Fruit fly (Drosophila melanogaster) whole organism, embryonic: ENCODE measurements around the gene Twdlalpha.
A peak's percentile ranks its signal among the peaks of the same experiment; 100 is the strongest.

Experiments used
- Bdp1 ChIP-seq: fragments of 200-800 bp; sonication (Bioruptor generic); optimal IDR thresholded peaks from 3 replicates; lab custom pipeline; 2016; ENCODE audit warnings: missing biosample characterization, missing genetic modification characterization
- Bgb ChIP-seq: fragments of 200-800 bp; sonication (Bioruptor generic); IDR thresholded peaks from 2 replicates; pipeline ENCODE4 v1.3.6; 2022; ENCODE audit warnings: missing biosample characterization, missing genetic modification characterization; ENCODE audit not compliant: partially characterized antibody
- CG10565 ChIP-seq: fragments of 200-800 bp; sonication (Bioruptor generic); optimal IDR thresholded peaks from 3 replicates; lab custom pipeline; 2016; ENCODE audit warnings: missing biosample characterization, mild to moderate bottlenecking, missing genetic modification characterization
- CG10959 ChIP-seq: fragments of 200-800 bp; sonication (Bioruptor generic); IDR thresholded peaks from 2 replicates; pipeline ENCODE4 v1.3.6; 2022; ENCODE audit warnings: missing biosample characterization, missing genetic modification characterization
- CG11247 ChIP-seq: fragments of 200-800 bp; sonication (Bioruptor generic); IDR thresholded peaks from 2 replicates; pipeline ENCODE4 v1.3.6; 2022; ENCODE audit warnings: missing biosample characterization, missing genetic modification characterization
- CG12219 ChIP-seq: fragments of 200-800 bp; sonication (Bioruptor generic); optimal IDR thresholded peaks from 3 replicates; lab custom pipeline; 2018; ENCODE audit warnings: missing biosample characterization, mild to moderate bottlenecking, missing genetic modification characterization
- CG13287 ChIP-seq: fragments of 200-800 bp; sonication (Bioruptor generic); IDR thresholded peaks from 2 replicates; pipeline ENCODE4 v1.3.6; 2022; ENCODE audit warnings: missing biosample characterization, missing genetic modification characterization; ENCODE audit not compliant: partially characterized antibody
- CG13424 ChIP-seq: fragments of 200-800 bp; sonication (Bioruptor generic); optimal IDR thresholded peaks from 2 replicates; lab custom pipeline; 2019; ENCODE audit warnings: missing biosample characterization, mild to moderate bottlenecking, missing genetic modification characterization, moderate library complexity
- CG14014 ChIP-seq: fragments of 200-800 bp; sonication (Bioruptor generic); IDR thresholded peaks from 2 replicates; pipeline ENCODE4 v1.3.6; 2022; ENCODE audit warnings: missing biosample characterization, missing genetic modification characterization
- CG14860 ChIP-seq: fragments of 200-800 bp; sonication (Bioruptor generic); IDR thresholded peaks from 3 replicates; pipeline ENCODE4 v1.3.6; 2022; ENCODE audit warnings: missing biosample characterization, missing genetic modification characterization; ENCODE audit not compliant: partially characterized antibody
- CG14965 ChIP-seq: fragments of 200-800 bp; sonication (Bioruptor generic); optimal IDR thresholded peaks from 2 replicates; lab custom pipeline; 2016; ENCODE audit warnings: missing biosample characterization, missing genetic modification characterization, borderline replicate concordance
- CG1647 ChIP-seq: fragments of 200-800 bp; sonication (Bioruptor generic); optimal IDR thresholded peaks from 3 replicates; lab custom pipeline; 2016; ENCODE audit warnings: missing biosample characterization, missing genetic modification characterization
- CG31365 ChIP-seq: fragments of 200-800 bp; sonication (Bioruptor generic); optimal IDR thresholded peaks from 2 replicates; lab custom pipeline; 2018; ENCODE audit warnings: missing biosample characterization, mild to moderate bottlenecking, missing genetic modification characterization
- CG33213 ChIP-seq: fragments of 200-800 bp; sonication (Bioruptor generic); optimal IDR thresholded peaks from 3 replicates; lab custom pipeline; 2016; ENCODE audit warnings: missing biosample characterization, missing genetic modification characterization
- CG34224 ChIP-seq: fragments of 200-800 bp; sonication (Bioruptor generic); IDR thresholded peaks from 3 replicates; pipeline ENCODE4 v1.3.6; 2022; ENCODE audit warnings: missing biosample characterization, missing genetic modification characterization; ENCODE audit not compliant: partially characterized antibody
- CG4424 ChIP-seq: fragments of 200-800 bp; sonication (Bioruptor generic); optimal IDR thresholded peaks from 3 replicates; lab custom pipeline; 2016; ENCODE audit warnings: missing biosample characterization, missing genetic modification characterization
- CG4707 ChIP-seq: fragments of 200-800 bp; sonication (Bioruptor generic); optimal IDR thresholded peaks from 2 replicates; lab custom pipeline; 2018; ENCODE audit warnings: missing biosample characterization, mild to moderate bottlenecking, missing genetic modification characterization, moderate library complexity
- CG7372 ChIP-seq: fragments of 200-800 bp; sonication (Bioruptor generic); IDR thresholded peaks from 2 replicates; pipeline ENCODE4 v1.3.6; 2022; ENCODE audit warnings: missing biosample characterization, missing genetic modification characterization
- CG7786 ChIP-seq: fragments of 200-800 bp; sonication (Bioruptor generic); optimal IDR thresholded peaks from 2 replicates; lab custom pipeline; 2016; ENCODE audit warnings: missing biosample characterization, missing genetic modification characterization
- CG8924 ChIP-seq: fragments of 200-800 bp; optimal IDR thresholded peaks from 3 replicates; lab custom pipeline; 2019; ENCODE audit warnings: missing biosample characterization, mild to moderate bottlenecking, missing genetic modification characterization, moderate library complexity
- Doc3 ChIP-seq: fragments of 200-800 bp; sonication (Bioruptor generic); IDR thresholded peaks from 3 replicates; pipeline ENCODE4 v1.3.6; 2022; ENCODE audit warnings: missing biosample characterization, missing genetic modification characterization; ENCODE audit not compliant: partially characterized antibody
- Dp ChIP-seq: fragments of 200-800 bp; sonication (Bioruptor generic); optimal IDR thresholded peaks from 2 replicates; lab custom pipeline; 2018; ENCODE audit warnings: missing biosample characterization, mild to moderate bottlenecking, missing genetic modification characterization, moderate library complexity
- ERR ChIP-seq: fragments of 200-800 bp; sonication (Bioruptor generic); optimal IDR thresholded peaks from 2 replicates; lab custom pipeline; 2016; ENCODE audit warnings: missing biosample characterization, missing genetic modification characterization
- Fer3 ChIP-seq: fragments of 200-800 bp; sonication (Bioruptor generic); optimal IDR thresholded peaks from 2 replicates; lab custom pipeline; 2018; ENCODE audit warnings: missing biosample characterization, mild to moderate bottlenecking, missing genetic modification characterization, moderate library complexity
- HmgZ ChIP-seq: fragments of 200-800 bp; sonication (Bioruptor generic); optimal IDR thresholded peaks from 2 replicates; lab custom pipeline; 2018; ENCODE audit warnings: missing biosample characterization, mild to moderate bottlenecking, missing genetic modification characterization
- Hr78 ChIP-seq, 2 experiments: fragments of 200-800 bp in 1 of 2; fragments of >200 bp in 1 of 2; sonication (Bioruptor generic) in 1 of 2; optimal IDR thresholded peaks; 2 replicates each; lab custom pipeline; 2017 to 2019; ENCODE audit warnings: missing biosample characterization in 2 of 2, missing genetic modification characterization in 2 of 2, mild to moderate bottlenecking in 1 of 2, moderate library complexity in 1 of 2
- NC2β ChIP-seq: fragments of 200-800 bp; sonication (Bioruptor generic); optimal IDR thresholded peaks from 2 replicates; lab custom pipeline; 2016; ENCODE audit warnings: missing biosample characterization, missing genetic modification characterization
- NFAT ChIP-seq: fragments of 200-800 bp; sonication (Bioruptor generic); IDR thresholded peaks from 2 replicates; pipeline ENCODE4 v1.3.6; 2022; ENCODE audit warnings: missing biosample characterization, missing genetic modification characterization
- Ptx1 ChIP-seq: fragments of 200-800 bp; sonication (Bioruptor generic); IDR thresholded peaks from 2 replicates; pipeline ENCODE4 v1.3.6; 2022; ENCODE audit warnings: missing biosample characterization, missing genetic modification characterization
- Side ChIP-seq: fragments of 200-800 bp; sonication (Bioruptor generic); optimal IDR thresholded peaks from 2 replicates; lab custom pipeline; 2016; ENCODE audit warnings: missing biosample characterization, missing genetic modification characterization
- Xrp1 ChIP-seq: fragments of 200-800 bp; sonication (Bioruptor generic); IDR thresholded peaks from 2 replicates; pipeline ENCODE4 v1.3.6; 2022; ENCODE audit warnings: missing biosample characterization, missing genetic modification characterization
- ara ChIP-seq: fragments of 200-800 bp; sonication (Bioruptor generic); IDR thresholded peaks from 2 replicates; pipeline ENCODE4 v1.3.6; 2022; ENCODE audit warnings: missing biosample characterization, missing genetic modification characterization
- az2 ChIP-seq: fragments of 200-800 bp; sonication (Bioruptor generic); optimal IDR thresholded peaks from 3 replicates; lab custom pipeline; 2016; ENCODE audit warnings: missing biosample characterization, missing genetic modification characterization
- cas ChIP-seq: fragments of 200-800 bp; sonication (Bioruptor generic); IDR thresholded peaks from 2 replicates; pipeline ENCODE4 v1.3.6; 2022; ENCODE audit warnings: missing biosample characterization, missing genetic modification characterization
- crol ChIP-seq: fragments of 200-800 bp; sonication (Bioruptor generic); IDR thresholded peaks from 2 replicates; pipeline ENCODE4 v1.3.6; 2022; ENCODE audit warnings: missing biosample characterization, missing genetic modification characterization
- dysf ChIP-seq: fragments of 200-800 bp; sonication (Bioruptor generic); IDR thresholded peaks from 3 replicates; pipeline ENCODE4 v1.3.6; 2022; ENCODE audit warnings: missing biosample characterization, missing genetic modification characterization
- emc ChIP-seq: fragments of 200-800 bp; sonication (Bioruptor generic); optimal IDR thresholded peaks from 2 replicates; lab custom pipeline; 2016; ENCODE audit warnings: missing biosample characterization, missing genetic modification characterization
- lov ChIP-seq, 2 experiments: fragments of 200-800 bp in 1 of 2; fragments of >200 bp in 1 of 2; sonication (Bioruptor generic) in 1 of 2; IDR thresholded peaks in 1 of 2; optimal IDR thresholded peaks in 1 of 2; 2 replicates in 1 of 2; 3 replicates in 1 of 2; pipeline versions ENCODE4 v1.3.6 to Lab custom; 2017 to 2022; ENCODE audit warnings: missing biosample characterization in 1 of 2, missing genetic modification characterization in 1 of 2
- mam ChIP-seq: fragments of 200-800 bp; sonication (Bioruptor generic); optimal IDR thresholded peaks from 3 replicates; lab custom pipeline; 2016; ENCODE audit warnings: missing biosample characterization, missing genetic modification characterization
- oc ChIP-seq: fragments of 200-800 bp; sonication (Bioruptor generic); optimal IDR thresholded peaks from 2 replicates; lab custom pipeline; 2018; ENCODE audit warnings: missing biosample characterization, mild to moderate bottlenecking, missing genetic modification characterization, moderate library complexity
- pan ChIP-seq, 4 experiments: fragments of >200 bp in 3 of 4; fragments of 200-800 bp in 1 of 4; sonication (Bioruptor generic) in 1 of 4; optimal IDR thresholded peaks in 3 of 4; IDR thresholded peaks in 1 of 4; 2 replicates each; pipeline versions ENCODE4 v1.3.6 to Lab custom; 2017 to 2022; ENCODE audit warnings: missing biosample characterization in 2 of 4, missing genetic modification characterization in 2 of 4, mixed read lengths in 1 of 4
- ro ChIP-seq: fragments of 200-800 bp; sonication (Bioruptor generic); IDR thresholded peaks from 2 replicates; pipeline ENCODE4 v1.3.6; 2022; ENCODE audit warnings: missing biosample characterization, missing genetic modification characterization
- slbo ChIP-seq: fragments of 200-800 bp; sonication (Bioruptor generic); IDR thresholded peaks from 2 replicates; pipeline ENCODE4 v1.3.6; 2022; ENCODE audit warnings: missing biosample characterization, missing genetic modification characterization
- stwl ChIP-seq: fragments of 200-800 bp; sonication (Bioruptor generic); optimal IDR thresholded peaks from 3 replicates; lab custom pipeline; 2018; ENCODE audit warnings: missing biosample characterization, mild to moderate bottlenecking, missing genetic modification characterization, moderate library complexity
- tup ChIP-seq: fragments of 200-800 bp; sonication (Bioruptor generic); optimal IDR thresholded peaks from 2 replicates; lab custom pipeline; 2016; ENCODE audit warnings: missing biosample characterization, mild to moderate bottlenecking, missing genetic modification characterization, moderate library complexity
- zfh1 ChIP-seq: fragments of 200-800 bp; sonication (Bioruptor generic); IDR thresholded peaks from 3 replicates; pipeline ENCODE4 v1.3.6; 2022; ENCODE audit warnings: missing biosample characterization, missing genetic modification characterization
- zfh2 ChIP-seq: fragments of 200-800 bp; sonication (Bioruptor generic); optimal IDR thresholded peaks from 2 replicates; lab custom pipeline; 2016; ENCODE audit warnings: missing biosample characterization, missing genetic modification characterization

The Twdlalpha gene

dm6 chrX:16750712-16751578, 8.3 kb downstream of the Twdlalpha start (continued):
- TF ChIP-seq CG10959 (GFP tag; lab: Robert Waterston, UW) (no peak), zfh1 (peak; percentile 75), CG10565 (GFP tag; lab: Kevin White, UChicago) (no peak), ro (no peak), ERR (no peak), CG31365 (tag; lab: Kevin White, UChicago) (peak; percentile 9), CG8924 (tag; lab: Kevin White, UChicago) (peak; percentile 83), pan (optimal IDR thresholded peaks at IDR 0.05; lab: Kevin White, UChicago) (no peak), pan (GFP tag; optimal IDR thresholded peaks at IDR 0.05 in 1 of 2, IDR thresholded peaks at IDR 0.05 in 1 of 2) (peak in 1 of 2 experiments; percentile 42), CG7372 (peak; percentile 50; the same call in 1 of the 2 replicates), HmgZ (tag; lab: Kevin White, UChicago) (peak; percentile 68), CG12219 (GFP tag; lab: Kevin White, UChicago) (peak; percentile 75), CG14860 (GFP tag; lab: Robert Waterston, UW) (no peak), Xrp1 (GFP tag; lab: Robert Waterston, UW) (peak; percentile 67), dysf (GFP tag; lab: Robert Waterston, UW) (peak; percentile 74; the same call in 2 of the 3 replicates), CG4707 (GFP tag; lab: Kevin White, UChicago) (peak; percentile 5), slbo (peak; percentile 42; the same call in 1 of the 2 replicates), Dp (no peak), CG7786 (GFP tag; lab: Kevin White, UChicago) (no peak), Doc3 (GFP tag; lab: Robert Waterston, UW) (no peak), Side (no peak), CG13424 (tag; lab: Kevin White, UChicago) (peak; percentile 86), az2 (GFP tag; lab: Kevin White, UChicago) (peak; percentile 56), lov (optimal IDR thresholded peaks at IDR 0.05; lab: Kevin White, UChicago) (no peak), lov (GFP tag; IDR thresholded peaks at IDR 0.05; lab: Robert Waterston, UW) (0 out of 3 replicates have a peak, but pooled peaks have one; percentile 27), CG34224 (no peak), emc (GFP tag; lab: Kevin White, UChicago) (no peak), CG11247 (GFP tag; lab: Robert Waterston, UW) (no peak), CG33213 (GFP tag; lab: Kevin White, UChicago) (no peak), Fer3 (tag; lab: Kevin White, UChicago) (peak; percentile 64), NFAT (no peak), CG13287 (no peak), Bdp1 (GFP tag; lab: Kevin White, UChicago) (peak; percentile 30), CG14014 (GFP tag; lab: Robert Waterston, UW) (peak; percentile 54; the same call in 1 of the 2 replicates), CG14965 (no peak), Ptx1 (GFP tag; lab: Robert Waterston, UW) (peak; percentile 61), crol (peak; percentile 65), tup (GFP tag; lab: Kevin White, UChicago) (peak; percentile 0), mam (no peak), CG1647 (GFP tag; lab: Kevin White, UChicago) (no peak), NC2β (GFP tag; lab: Kevin White, UChicago) (no peak), oc (tag; lab: Kevin White, UChicago) (peak; percentile 37), zfh2 (GFP tag; lab: Kevin White, UChicago) (no peak), CG4424 (GFP tag; lab: Kevin White, UChicago) (peak; percentile 71), ara (GFP tag; lab: Robert Waterston, UW) (peak; percentile 53; the same call in 1 of the 2 replicates), cas (GFP tag; lab: Robert Waterston, UW) (no peak), Hr78 (GFP tag; optimal IDR thresholded peaks at IDR 0.05; lab: Kevin White, UChicago) (peak in 1 of 2 experiments; percentile 1), Bgb (no peak), stwl (no peak)
